Fruit fly (Drosophila melanogaster) whole organism, pupa: ENCODE data around the gene CG7840.
A peak's percentile ranks its signal among the peaks of the same experiment; 100 is the strongest.

ENCODE experiments used
- CG10348 ChIP-seq: fragments of 200-800 bp; sonication (Bioruptor generic); IDR thresholded peaks from 2 replicates; pipeline ENCODE4 v1.3.6; 2022; ENCODE audit warnings: missing biosample characterization, missing genetic modification characterization
- CG12605 ChIP-seq: fragments of 200-800 bp; sonication (Bioruptor generic); IDR thresholded peaks from 2 replicates; pipeline ENCODE4 v1.3.6; 2022; ENCODE audit warnings: missing biosample characterization, missing genetic modification characterization
- CG13204 ChIP-seq: fragments of 200-800 bp; sonication (Bioruptor generic); optimal IDR thresholded peaks from 2 replicates; lab custom pipeline; 2018; ENCODE audit warnings: missing biosample characterization, mild to moderate bottlenecking, missing genetic modification characterization, moderate library complexity
- CG14655 ChIP-seq: fragments of 200-800 bp; sonication (Bioruptor generic); optimal IDR thresholded peaks from 3 replicates; lab custom pipeline; 2017; ENCODE audit warnings: mild to moderate bottlenecking, missing biosample characterization, missing genetic modification reagents, missing genetic modification characterization
- CG15710 ChIP-seq: fragments of 200-800 bp; sonication (Bioruptor generic); optimal IDR thresholded peaks from 2 replicates; lab custom pipeline; 2018; ENCODE audit warnings: missing biosample characterization, mild to moderate bottlenecking, missing genetic modification characterization, moderate library complexity
- CG17806 ChIP-seq: fragments of 200-800 bp; sonication (Bioruptor generic); optimal IDR thresholded peaks from 2 replicates; lab custom pipeline; 2018; ENCODE audit warnings: missing biosample characterization, mild to moderate bottlenecking, missing genetic modification characterization, moderate library complexity
- CG32121 ChIP-seq: fragments of 200-800 bp; sonication (Bioruptor generic); IDR thresholded peaks from 2 replicates; pipeline ENCODE4 v1.3.6; 2022; ENCODE audit warnings: missing biosample characterization, missing genetic modification characterization
- CG34367 ChIP-seq: fragments of 200-800 bp; sonication (Bioruptor generic); optimal IDR thresholded peaks from 2 replicates; lab custom pipeline; 2018; ENCODE audit warnings: missing biosample characterization, mild to moderate bottlenecking, missing genetic modification characterization
- CG4496 ChIP-seq: fragments of 200-800 bp; sonication (Bioruptor generic); IDR thresholded peaks from 3 replicates; pipeline ENCODE4 v1.3.6; 2022; ENCODE audit warnings: missing biosample characterization, missing genetic modification characterization
- CG8159 ChIP-seq: fragments of 200-800 bp; sonication (Bioruptor generic); optimal IDR thresholded peaks from 3 replicates; lab custom pipeline; 2018; ENCODE audit warnings: missing biosample characterization, mild to moderate bottlenecking, missing genetic modification characterization, moderate library complexity
- CG8301 ChIP-seq: fragments of 200-800 bp; sonication (Bioruptor generic); optimal IDR thresholded peaks from 2 replicates; lab custom pipeline; 2018; ENCODE audit warnings: missing biosample characterization, mild to moderate bottlenecking, missing genetic modification characterization
- CG9948 ChIP-seq: fragments of 200-800 bp; sonication (Bioruptor generic); optimal IDR thresholded peaks from 2 replicates; lab custom pipeline; 2018; ENCODE audit warnings: missing biosample characterization, mild to moderate bottlenecking, missing genetic modification characterization, moderate library complexity
- D1 ChIP-seq: fragments of 200-800 bp; sonication (Bioruptor generic); optimal IDR thresholded peaks from 2 replicates; lab custom pipeline; 2018; ENCODE audit warnings: missing biosample characterization, mild to moderate bottlenecking, missing genetic modification characterization, moderate library complexity
- EcR ChIP-seq: fragments of 200-800 bp; sonication (Bioruptor generic); optimal IDR thresholded peaks from 3 replicates; lab custom pipeline; 2019; ENCODE audit warnings: missing biosample characterization, missing genetic modification characterization, mild to moderate bottlenecking, moderate library complexity, missing genetic modification reagents
- Ets98B ChIP-seq: fragments of 200-800 bp; sonication (Bioruptor generic); IDR thresholded peaks from 2 replicates; pipeline ENCODE4 v1.3.6; 2022; ENCODE audit warnings: missing biosample characterization, missing genetic modification characterization
- Pif1A ChIP-seq: fragments of 200-800 bp; sonication (Bioruptor generic); optimal IDR thresholded peaks from 3 replicates; lab custom pipeline; 2016; ENCODE audit warnings: missing biosample characterization, missing genetic modification characterization
- Pif1B ChIP-seq: fragments of 200-800 bp; sonication (Bioruptor generic); optimal IDR thresholded peaks from 3 replicates; lab custom pipeline; 2016; ENCODE audit warnings: missing biosample characterization, missing genetic modification characterization
- Snoo ChIP-seq: fragments of 200-800 bp; sonication (Bioruptor generic); optimal IDR thresholded peaks from 3 replicates; lab custom pipeline; 2017; ENCODE audit warnings: missing biosample characterization, mild to moderate bottlenecking, missing genetic modification characterization, inconsistent platforms
- fd96Ca ChIP-seq: fragments of 200-800 bp; sonication (Bioruptor generic); IDR thresholded peaks from 3 replicates; pipeline ENCODE4 v1.3.6; 2022; ENCODE audit warnings: missing biosample characterization, missing genetic modification characterization
- gl ChIP-seq: fragments of 200-800 bp; sonication (Bioruptor generic); optimal IDR thresholded peaks from 2 replicates; lab custom pipeline; 2018; ENCODE audit warnings: missing biosample characterization, mild to moderate bottlenecking, missing genetic modification characterization
- rn ChIP-seq: fragments of 200-800 bp; sonication (Bioruptor generic); IDR thresholded peaks from 2 replicates; pipeline ENCODE4 v1.3.6; 2022; ENCODE audit warnings: missing biosample characterization, missing genetic modification characterization

CG7840 gene

DNA sequence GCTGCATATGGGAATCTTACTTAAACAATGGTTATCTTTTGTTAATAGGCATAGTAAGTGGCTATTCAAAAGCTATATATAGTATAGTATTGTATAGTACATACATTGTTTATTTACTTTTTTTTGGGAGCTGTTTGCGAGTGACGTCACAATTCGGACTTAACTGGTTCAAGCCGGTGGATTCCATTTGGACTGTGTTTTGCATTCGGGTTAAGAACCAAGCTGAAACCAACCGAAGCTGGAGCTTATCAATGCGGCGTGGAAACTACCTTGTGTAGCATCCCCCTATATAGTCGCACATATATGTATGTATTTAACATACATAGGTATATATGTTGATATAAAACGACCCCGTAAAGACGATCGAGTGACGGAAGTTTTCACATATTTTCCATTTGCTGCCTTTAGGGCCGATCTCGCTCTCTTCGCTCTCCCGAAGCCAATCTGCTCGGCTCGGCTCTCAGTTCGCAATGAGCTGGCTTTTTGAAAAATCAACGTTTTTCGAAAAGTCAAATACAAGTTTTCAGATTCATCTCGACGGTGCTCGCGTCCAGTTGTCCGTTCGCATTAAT is 23.2 kb downstream of the CG7840 start:
- no peak for TF ChIP-seq CG13204 (GFP tag; lab: Kevin White, UChicago)

DNA sequence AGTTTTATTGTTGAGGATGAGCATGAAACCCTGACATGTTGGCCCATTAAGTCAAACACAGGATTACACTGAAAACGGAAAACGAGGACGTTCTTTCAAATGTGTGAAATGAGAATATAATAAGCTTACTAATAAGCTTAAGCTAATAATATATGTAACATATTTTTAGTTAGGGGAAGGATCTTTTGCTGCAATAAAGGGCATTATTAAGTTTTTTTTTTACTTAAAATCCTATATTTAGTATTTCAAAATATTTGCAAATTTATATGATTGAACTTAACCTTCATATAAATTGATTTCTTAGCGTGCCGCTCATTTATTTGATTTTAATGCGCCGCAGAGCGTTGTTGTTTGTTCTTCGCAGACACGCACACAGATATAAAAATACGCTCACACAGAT is 27.8 kb downstream of the CG7840 start:
- TF ChIP-seq CG4496 (GFP tag; lab: Robert Waterston, UW) (no peak), CG8159 (no peak), CG32121 (GFP tag; lab: Robert Waterston, UW) (no peak), fd96Ca (GFP tag; lab: Robert Waterston, UW) (no peak), EcR (GFP tag; lab: Kevin White, UChicago) (no peak), CG9948 (tag; lab: Kevin White, UChicago) (no peak), Pif1B (GFP tag; lab: Kevin White, UChicago) (no peak), CG13204 (GFP tag; lab: Kevin White, UChicago) (no peak), D1 (tag; lab: Kevin White, UChicago) (no peak), Snoo (tag; lab: Kevin White, UChicago) (no peak), CG15710 (tag; lab: Kevin White, UChicago) (no peak), CG17806 (tag; lab: Kevin White, UChicago) (no peak), rn (GFP tag; lab: Robert Waterston, UW) (no peak)

DNA sequence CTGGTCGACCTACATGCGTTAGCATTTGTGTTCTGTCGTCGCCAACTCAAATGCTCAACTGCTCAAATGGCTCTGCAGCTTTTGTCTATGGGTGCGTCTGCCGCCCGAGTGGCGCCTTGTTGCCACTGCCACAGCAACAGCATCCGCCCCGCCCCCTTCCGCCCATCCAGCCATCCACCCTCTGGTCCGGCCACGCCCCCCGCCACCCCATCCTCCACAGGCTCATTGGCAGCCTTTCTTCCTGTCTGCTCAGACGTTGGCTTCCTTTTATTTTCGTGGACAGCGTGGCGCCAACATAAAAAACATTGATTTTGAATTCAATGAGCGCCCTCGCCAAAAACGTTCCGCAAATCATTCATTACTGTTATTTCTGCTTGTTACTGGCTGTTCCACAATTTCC is 28.2 kb downstream of the CG7840 start:
- TF ChIP-seq fd96Ca (GFP tag; lab: Robert Waterston, UW): no peak
- no peak for TF ChIP-seq EcR (GFP tag; lab: Kevin White, UChicago)
- TF ChIP-seq CG13204 (GFP tag; lab: Kevin White, UChicago): no peak
- no peak for TF ChIP-seq gl (tag; lab: Kevin White, UChicago)
- TF ChIP-seq CG8301 (tag; lab: Kevin White, UChicago): no peak
- TF ChIP-seq CG4496 (GFP tag; lab: Robert Waterston, UW): no peak
- TF ChIP-seq CG10348 (GFP tag; lab: Robert Waterston, UW): no peak

DNA sequence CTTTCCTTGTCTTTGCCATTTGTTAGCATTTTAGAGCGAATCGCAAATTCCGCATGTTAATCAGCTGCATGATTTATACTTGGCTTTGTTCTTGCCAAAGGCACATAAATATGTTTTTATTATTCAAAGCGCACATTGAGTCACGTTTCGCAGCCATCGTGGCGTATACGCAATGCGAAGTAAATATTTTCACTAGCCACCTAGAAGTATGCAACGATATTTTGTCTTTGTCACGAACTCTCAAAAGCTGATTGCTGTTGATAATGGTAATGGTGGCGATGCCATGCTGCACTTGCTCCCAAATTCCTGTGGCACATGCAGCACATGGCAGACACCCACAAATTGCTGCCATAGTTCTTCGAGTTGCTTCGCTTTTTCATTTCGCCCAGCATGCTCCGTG is 29.3 kb downstream of the CG7840 start:
- TF ChIP-seq CG4496 (GFP tag; lab: Robert Waterston, UW) (peak; percentile 81), gl (tag; lab: Kevin White, UChicago) (no peak), CG15710 (tag; lab: Kevin White, UChicago) (no peak), CG13204 (GFP tag; lab: Kevin White, UChicago) (no peak), Pif1B (GFP tag; lab: Kevin White, UChicago) (no peak), CG32121 (GFP tag; lab: Robert Waterston, UW) (no peak), CG34367 (tag; lab: Kevin White, UChicago) (peak; percentile 4), Ets98B (0 out of 2 replicates have a peak, but pooled peaks have one; percentile 9), rn (GFP tag; lab: Robert Waterston, UW) (no peak), fd96Ca (GFP tag; lab: Robert Waterston, UW) (no peak), EcR (GFP tag; lab: Kevin White, UChicago) (no peak), CG8159 (no peak), D1 (tag; lab: Kevin White, UChicago) (no peak), CG9948 (tag; lab: Kevin White, UChicago) (no peak), Pif1A (peak; percentile 11), CG12605 (GFP tag; lab: Robert Waterston, UW) (no peak), CG14655 (GFP tag; lab: Kevin White, UChicago) (peak; percentile 6), Snoo (tag; lab: Kevin White, UChicago) (no peak), CG17806 (tag; lab: Kevin White, UChicago) (no peak), CG8301 (tag; lab: Kevin White, UChicago) (no peak), CG10348 (GFP tag; lab: Robert Waterston, UW) (no peak)

DNA sequence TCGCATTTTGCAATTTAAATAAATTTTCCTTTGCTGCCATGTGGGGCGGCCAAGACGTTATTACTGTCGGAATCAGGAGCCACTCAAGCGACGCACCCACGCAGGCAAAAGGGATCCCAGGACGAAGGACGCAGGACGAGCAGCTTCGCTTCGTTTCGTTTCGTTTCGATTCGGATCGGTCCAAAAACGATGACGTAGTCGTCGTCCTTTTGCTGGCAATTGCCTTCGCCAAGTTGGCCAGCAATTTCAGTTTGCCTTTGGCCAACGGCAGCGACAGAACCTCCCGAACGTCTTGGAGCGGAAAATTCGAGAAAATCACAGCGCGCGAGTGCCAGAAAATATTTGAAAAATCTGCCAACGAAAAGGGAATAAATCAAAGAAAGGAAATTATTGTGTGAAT is 32.7 kb downstream of the CG7840 start, which contains the start of gene witty:
TSS of gene witty (plus strand) at position 249 of the 400 bp plus-strand sequence.
- TF ChIP-seq CG12605 (GFP tag; lab: Robert Waterston, UW): no peak

DNA sequence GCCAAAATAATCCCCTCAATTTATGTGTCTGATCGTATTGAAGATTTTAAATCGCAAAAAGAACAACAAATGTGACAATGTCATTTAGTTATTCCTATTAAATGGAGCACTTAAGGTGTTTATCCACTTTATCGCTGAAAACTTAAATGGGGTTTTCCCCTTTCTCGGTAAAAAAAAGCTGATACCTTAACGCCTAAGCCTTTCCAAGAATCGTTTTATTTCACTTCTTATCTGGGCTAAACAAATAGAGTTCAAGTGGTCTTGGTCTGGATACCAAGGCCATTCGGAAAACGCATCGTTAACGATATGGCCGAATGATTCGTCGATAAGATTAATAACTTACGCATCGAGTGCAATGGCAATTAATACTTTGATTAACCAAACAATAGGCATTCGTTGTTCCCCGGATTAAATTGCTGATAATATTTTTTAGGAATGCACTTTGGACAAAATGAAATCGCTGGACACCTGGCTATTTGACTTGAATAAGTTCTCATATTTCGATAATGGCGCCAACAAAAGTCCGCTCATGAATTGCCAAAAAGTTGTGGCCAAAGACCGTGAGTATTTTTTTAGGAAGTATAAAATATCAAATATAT is 34.5 kb downstream of the CG7840 start:
- TF ChIP-seq Pif1B (GFP tag; lab: Kevin White, UChicago): no peak
- TF ChIP-seq, all 21 proteins: peak for 0

DNA sequence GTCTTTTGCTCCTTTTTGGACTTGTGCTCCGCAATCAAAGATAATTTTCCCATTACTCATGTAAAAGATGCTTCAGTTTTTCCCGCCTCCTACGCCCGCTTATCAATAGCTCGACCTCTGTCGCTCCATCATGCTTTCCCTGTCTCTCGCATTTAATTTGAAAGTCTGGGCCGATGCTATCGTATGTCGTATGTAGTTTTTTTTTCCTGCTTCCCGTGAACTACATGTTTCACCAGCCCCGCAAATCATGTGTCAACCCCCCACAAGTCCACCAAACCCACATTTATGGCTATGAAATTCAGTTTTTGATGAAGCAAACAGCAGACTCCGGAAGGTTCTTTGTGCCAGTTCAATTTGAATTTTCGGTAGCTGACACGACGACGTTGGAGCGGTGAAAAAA is 37.0 kb downstream of the CG7840 start, which contains the start of gene CG14273:
TSS of gene CG14273 (plus strand) at position 301 of the 400 bp plus-strand sequence.
- TF ChIP-seq CG4496 (GFP tag; lab: Robert Waterston, UW) (no peak), CG34367 (tag; lab: Kevin White, UChicago) (no peak), Pif1B (GFP tag; lab: Kevin White, UChicago) (no peak), CG17806 (tag; lab: Kevin White, UChicago) (no peak), CG32121 (GFP tag; lab: Robert Waterston, UW) (no peak), CG12605 (GFP tag; lab: Robert Waterston, UW) (no peak), CG10348 (GFP tag; lab: Robert Waterston, UW) (no peak), Ets98B (no peak), CG14655 (GFP tag; lab: Kevin White, UChicago) (no peak), Pif1A (no peak), rn (GFP tag; lab: Robert Waterston, UW) (no peak), CG15710 (tag; lab: Kevin White, UChicago) (no peak), CG8159 (no peak), fd96Ca (GFP tag; lab: Robert Waterston, UW) (no peak)
